Worm (Caenorhabditis elegans) whole organism, young adult: ENCODE data around the gene B0280.9.

Source experiments
- B0019.2 ChIP-seq: fragments of 200-800 bp; sonication (Bioruptor generic); conservative IDR thresholded peaks from 2 replicates; pipeline ENCODE4 v1.3.6; 2022; ENCODE audit warnings: missing genetic modification reagents, missing genetic modification characterization, missing compliant biosample characterization
- B0035.1 ChIP-seq: sonication (generic microtip); optimal IDR thresholded peaks from 2 replicates; lab custom pipeline; 2016; ENCODE audit warnings: missing genetic modification characterization, mild to moderate bottlenecking, missing compliant biosample characterization, missing genotype, missing genetic modification reagents
- B0261.1 ChIP-seq: sonication (generic microtip); optimal IDR thresholded peaks from 2 replicates; lab custom pipeline; 2016; ENCODE audit warnings: mild to moderate bottlenecking, missing genetic modification characterization, moderate library complexity, missing compliant biosample characterization
- B0336.3 ChIP-seq: fragments of 200-800 bp; sonication (Bioruptor generic); IDR thresholded peaks from 2 replicates; pipeline ENCODE4 v1.3.6; 2022; ENCODE audit warnings: missing genetic modification characterization, missing compliant biosample characterization
- D2030.7 ChIP-seq: fragments of 200-800 bp; sonication (Bioruptor generic); IDR thresholded peaks from 2 replicates; pipeline ENCODE4 v1.3.6; 2022; ENCODE audit warnings: missing genetic modification reagents, missing genetic modification characterization, missing compliant biosample characterization
- F23B12.7 ChIP-seq: sonication (generic microtip); optimal IDR thresholded peaks from 2 replicates; lab custom pipeline; 2017; ENCODE audit warnings: missing genetic modification characterization, mild to moderate bottlenecking, missing compliant biosample characterization, antibody characterized with exemption, moderate library complexity; ENCODE audit not compliant: insufficient read depth
- F33H1.4 ChIP-seq: fragments of 200-800 bp; sonication (Bioruptor generic); IDR thresholded peaks from 2 replicates; pipeline ENCODE4 v1.3.6; 2022; ENCODE audit warnings: missing genetic modification reagents, missing genetic modification characterization, missing compliant biosample characterization
- F39B2.1 ChIP-seq: fragments of 200-800 bp; sonication (Bioruptor generic); IDR thresholded peaks from 2 replicates; pipeline ENCODE4 v1.3.6; 2022; ENCODE audit warnings: missing genetic modification reagents, missing genetic modification characterization, missing compliant biosample characterization
- F52B5.7 ChIP-seq: sonication (generic microtip); optimal IDR thresholded peaks from 2 replicates; lab custom pipeline; 2016; ENCODE audit warnings: mild to moderate bottlenecking, missing genetic modification characterization, missing compliant biosample characterization
- F57A8.1 ChIP-seq: fragments of 200-800 bp; sonication (Bioruptor generic); optimal IDR thresholded peaks from 2 replicates; lab custom pipeline; 2018; ENCODE audit warnings: mild to moderate bottlenecking, missing genetic modification characterization, moderate library complexity, missing compliant biosample characterization
- K11D2.4 ChIP-seq: fragments of 200-800 bp; sonication (Bioruptor generic); IDR thresholded peaks from 2 replicates; pipeline ENCODE4 v1.3.6; 2022; ENCODE audit warnings: missing genetic modification reagents, missing genetic modification characterization, missing compliant biosample characterization
- K12H6.12 ChIP-seq: fragments of 200-800 bp; sonication (Bioruptor generic); optimal IDR thresholded peaks from 2 replicates; lab custom pipeline; 2018; ENCODE audit warnings: mild to moderate bottlenecking, missing genetic modification characterization, missing compliant biosample characterization
- Y56A3A.18 ChIP-seq: fragments of 200-800 bp; sonication (Bioruptor generic); IDR thresholded peaks from 2 replicates; pipeline ENCODE4 v1.3.6; 2022; ENCODE audit warnings: missing genetic modification reagents, missing genetic modification characterization, missing compliant biosample characterization
- Y95B8A.8 ChIP-seq: fragments of 200-800 bp; sonication (Bioruptor generic); IDR thresholded peaks from 2 replicates; pipeline ENCODE4 v1.3.6; 2022; ENCODE audit warnings: missing genetic modification reagents, missing genetic modification characterization, missing compliant biosample characterization
- aptf-3 ChIP-seq: fragments of 200-800 bp; sonication (Bioruptor generic); IDR thresholded peaks from 2 replicates; pipeline ENCODE4 v1.3.6; 2022; ENCODE audit warnings: missing genetic modification characterization, missing compliant biosample characterization
- attf-5 ChIP-seq: fragments of 200-800 bp; sonication (Bioruptor generic); optimal IDR thresholded peaks from 2 replicates; lab custom pipeline; 2018; ENCODE audit warnings: mild to moderate bottlenecking, missing genetic modification characterization, missing compliant biosample characterization
- attf-6 ChIP-seq: fragments of 200-800 bp; sonication (Bioruptor generic); IDR thresholded peaks from 2 replicates; pipeline ENCODE4 v1.3.6; 2022; ENCODE audit warnings: missing genetic modification reagents, missing genetic modification characterization, missing compliant biosample characterization
- bed-2 ChIP-seq: fragments of 200-800 bp; sonication (Bioruptor generic); IDR thresholded peaks from 2 replicates; pipeline ENCODE4 v1.3.6; 2022; ENCODE audit warnings: missing genetic modification reagents, missing genetic modification characterization, missing compliant biosample characterization
- ccch-3 ChIP-seq: fragments of 200-800 bp; sonication (Bioruptor generic); optimal IDR thresholded peaks from 2 replicates; lab custom pipeline; 2018; ENCODE audit warnings: mild to moderate bottlenecking, missing genetic modification characterization, missing compliant biosample characterization
- cebp-1 ChIP-seq, 2 experiments: fragments of 200-800 bp in 1 of 2; sonication (Bioruptor generic) in 1 of 2; sonication (generic microtip) in 1 of 2; IDR thresholded peaks in 1 of 2; optimal IDR thresholded peaks in 1 of 2; 2 replicates each; pipeline versions ENCODE4 v1.3.6 to Lab custom; 2017 to 2022; ENCODE audit warnings: missing compliant biosample characterization in 2 of 2, missing genetic modification characterization in 2 of 2, mild to moderate bottlenecking in 1 of 2, missing genetic modification reagents in 1 of 2, moderate library complexity in 1 of 2
- ceh-100 ChIP-seq: fragments of 200-800 bp; sonication (Bioruptor generic); IDR thresholded peaks from 2 replicates; pipeline ENCODE4 v1.3.6; 2022; ENCODE audit warnings: missing genetic modification reagents, missing genetic modification characterization, missing compliant biosample characterization
- ceh-58 ChIP-seq: fragments of 200-800 bp; sonication (Bioruptor generic); IDR thresholded peaks from 2 replicates; pipeline ENCODE4 v1.3.6; 2022; ENCODE audit warnings: missing genetic modification characterization, missing compliant biosample characterization
- die-1 ChIP-seq: sonication (generic microtip); optimal IDR thresholded peaks from 2 replicates; lab custom pipeline; 2016; ENCODE audit warnings: missing genotype, mild to moderate bottlenecking, missing genetic modification characterization, missing compliant biosample characterization
- dpff-1 ChIP-seq: sonication (generic microtip); optimal IDR thresholded peaks from 2 replicates; lab custom pipeline; 2017; ENCODE audit warnings: mild to moderate bottlenecking, missing genetic modification characterization, missing compliant biosample characterization
- efl-1 ChIP-seq: fragments of 150-350 bp; optimal IDR thresholded peaks from 2 replicates; lab custom pipeline; 2014; ENCODE audit warnings: missing biosample characterization, missing genetic modification reagents, missing genetic modification characterization
- egl-44 ChIP-seq: fragments of 200-800 bp; sonication (Bioruptor generic); IDR thresholded peaks from 2 replicates; pipeline ENCODE4 v1.3.6; 2022; ENCODE audit warnings: missing genetic modification reagents, missing genetic modification characterization, missing compliant biosample characterization
- fkh-3 ChIP-seq: sonication (generic microtip); optimal IDR thresholded peaks from 2 replicates; lab custom pipeline; 2016; ENCODE audit warnings: mild to moderate bottlenecking, missing genetic modification characterization, missing compliant biosample characterization
- hlh-26 ChIP-seq: fragments of 200-800 bp; sonication (Bioruptor generic); conservative IDR thresholded peaks from 2 replicates; pipeline ENCODE4 v1.3.6; 2022; ENCODE audit warnings: missing genetic modification reagents, missing genetic modification characterization, missing compliant biosample characterization
- hmg-20 ChIP-seq: fragments of 200-800 bp; sonication (Bioruptor generic); IDR thresholded peaks from 2 replicates; pipeline ENCODE4 v1.3.6; 2022; ENCODE audit warnings: missing genetic modification reagents, missing genetic modification characterization, missing compliant biosample characterization
- hsf-1 ChIP-seq: fragments of 200-800 bp; sonication (Bioruptor generic); IDR thresholded peaks from 2 replicates; pipeline ENCODE4 v1.3.6; 2022; ENCODE audit warnings: missing genetic modification reagents, missing genetic modification characterization, missing compliant biosample characterization
- lag-1 ChIP-seq: fragments of 200-800 bp; sonication (Bioruptor generic); IDR thresholded peaks from 2 replicates; pipeline ENCODE4 v1.3.6; 2022; ENCODE audit warnings: missing genetic modification reagents, missing genetic modification characterization, missing compliant biosample characterization
- lin-35 ChIP-seq, 3 experiments: fragments of 150-350 bp in 2 of 3; sonication (generic microtip) in 1 of 3; optimal IDR thresholded peaks; 2 replicates each; lab custom pipeline; 2014 to 2018; ENCODE audit warnings: missing biosample characterization in 3 of 3, missing genetic modification characterization in 3 of 3, missing genetic modification reagents in 3 of 3
- lin-40 ChIP-seq: sonication (generic microtip); optimal IDR thresholded peaks from 2 replicates; lab custom pipeline; 2016; ENCODE audit warnings: missing genetic modification characterization, mild to moderate bottlenecking, missing compliant biosample characterization, missing genotype, missing genetic modification reagents
- lsy-27 ChIP-seq: sonication (generic microtip); optimal IDR thresholded peaks from 2 replicates; lab custom pipeline; 2017; ENCODE audit warnings: missing genetic modification characterization, mild to moderate bottlenecking, missing compliant biosample characterization, antibody characterized with exemption, missing genotype, borderline replicate concordance; ENCODE audit not compliant: insufficient read depth
- madf-10 ChIP-seq: sonication (generic microtip); optimal IDR thresholded peaks from 2 replicates; lab custom pipeline; 2016; ENCODE audit warnings: mild to moderate bottlenecking, missing genetic modification characterization, missing compliant biosample characterization
- mxl-1 ChIP-seq: sonication (generic microtip); optimal IDR thresholded peaks from 2 replicates; lab custom pipeline; 2016; ENCODE audit warnings: missing genetic modification characterization, missing compliant biosample characterization
- nfyb-1 ChIP-seq: fragments of 200-800 bp; sonication (Bioruptor generic); IDR thresholded peaks from 2 replicates; pipeline ENCODE4 v1.3.6; 2022; ENCODE audit warnings: missing genetic modification reagents, missing genetic modification characterization, missing compliant biosample characterization
- nhr-179 ChIP-seq: sonication (generic microtip); optimal IDR thresholded peaks from 2 replicates; lab custom pipeline; 2016; ENCODE audit warnings: mild to moderate bottlenecking, missing genetic modification characterization, missing compliant biosample characterization
- nhr-27 ChIP-seq: fragments of 200-800 bp; sonication (Bioruptor generic); optimal IDR thresholded peaks from 2 replicates; lab custom pipeline; 2018; ENCODE audit warnings: mild to moderate bottlenecking, missing genetic modification characterization, moderate library complexity, missing compliant biosample characterization
- pha-4 ChIP-seq: fragments of 150-350 bp; sonication (generic microtip); optimal IDR thresholded peaks from 2 replicates; lab custom pipeline; 2014; ENCODE audit warnings: missing biosample characterization, missing genetic modification reagents, missing genetic modification characterization
- rcor-1 ChIP-seq: fragments of 200-800 bp; sonication (Bioruptor generic); IDR thresholded peaks from 2 replicates; pipeline ENCODE4 v1.3.6; 2022; ENCODE audit warnings: missing genetic modification reagents, missing genetic modification characterization, missing compliant biosample characterization
- sdz-38 ChIP-seq: sonication (generic microtip); optimal IDR thresholded peaks from 2 replicates; lab custom pipeline; 2016; ENCODE audit warnings: missing genotype, missing genetic modification characterization, missing compliant biosample characterization
- snpc-3.4 ChIP-seq: sonication (generic microtip); optimal IDR thresholded peaks from 2 replicates; lab custom pipeline; 2017; ENCODE audit warnings: missing genetic modification characterization, mild to moderate bottlenecking, missing compliant biosample characterization, antibody characterized with exemption, moderate library complexity, missing genotype, missing genetic modification reagents
- tbp1 ChIP-seq: fragments of 200-800 bp; sonication (Bioruptor generic); optimal IDR thresholded peaks from 2 replicates; lab custom pipeline; 2018; ENCODE audit warnings: mild to moderate bottlenecking, missing genetic modification characterization, missing compliant biosample characterization
- ztf-22 ChIP-seq: fragments of 200-800 bp; sonication (Bioruptor generic); optimal IDR thresholded peaks from 2 replicates; lab custom pipeline; 2018; ENCODE audit warnings: mild to moderate bottlenecking, missing genetic modification characterization, moderate library complexity, missing compliant biosample characterization

B0280.9 gene

DNA sequence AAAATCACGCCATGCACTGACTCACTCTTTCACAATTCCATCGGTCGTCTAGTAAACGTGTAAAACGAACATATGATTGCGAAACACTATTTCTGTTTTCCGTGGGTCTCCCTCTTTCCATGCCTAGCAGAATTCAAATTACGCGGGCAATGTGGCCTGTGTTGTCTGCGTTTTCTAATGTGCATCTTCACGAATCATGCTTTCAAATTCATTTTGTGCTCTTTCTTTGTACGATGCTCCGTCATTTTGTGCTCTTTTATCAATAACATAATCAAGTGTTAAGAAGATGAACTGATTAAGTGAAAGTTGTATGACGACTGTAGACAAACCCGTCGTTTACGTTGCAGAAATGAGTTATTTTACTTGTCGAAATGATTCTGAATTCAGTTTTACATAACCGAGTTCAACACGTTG is 43.1 kb upstream of the B0280.9 start (continued):
- TF ChIP-seq snpc-3.4 (tag; lab: Kevin White, UChicago) (no peak), tbp1 (GFP tag; lab: Kevin White, UChicago) (no peak), hsf-1 (GFP tag; lab: Robert Waterston, UW) (no peak), Y56A3A.18 (no peak), nhr-179 (tag; lab: Kevin White, UChicago) (no peak), ceh-58 (GFP tag; lab: Robert Waterston, UW) (no peak), ceh-100 (GFP tag; lab: Robert Waterston, UW) (no peak), lsy-27 (tag; lab: Kevin White, UChicago) (no peak), madf-10 (no peak), F52B5.7 (no peak), lin-35 (GFP tag; optimal IDR thresholded peaks at IDR 0.05; lab: Kevin White, UChicago) (peak in 1 of 3 experiments; percentile 54), F57A8.1 (GFP tag; lab: Kevin White, UChicago) (no peak), rcor-1 (no peak), F39B2.1 (GFP tag; lab: Robert Waterston, UW) (no peak), sdz-38 (tag; lab: Kevin White, UChicago) (no peak), mxl-1 (tag; lab: Kevin White, UChicago) (no peak), cebp-1 (GFP tag; IDR thresholded peaks at IDR 0.05; lab: Robert Waterston, UW) (peak; percentile 97), cebp-1 (tag; optimal IDR thresholded peaks at IDR 0.05; lab: Kevin White, UChicago) (peak; percentile 99), B0261.1 (no peak), attf-6 (no peak), B0336.3 (GFP tag; lab: Robert Waterston, UW) (0 out of 2 replicates have a peak, but pooled peaks have one; percentile 20), F33H1.4 (GFP tag; lab: Robert Waterston, UW) (no peak), bed-2 (no peak), lin-40 (tag; lab: Kevin White, UChicago) (peak; percentile 15), nfyb-1 (GFP tag; lab: Robert Waterston, UW) (0 out of 2 replicates have a peak, but pooled peaks have one; percentile 55), die-1 (tag; lab: Kevin White, UChicago) (no peak), Y95B8A.8 (GFP tag; lab: Robert Waterston, UW) (no peak), pha-4 (tag; lab: Kevin White, UChicago) (peak; percentile 73), lag-1 (GFP tag; lab: Robert Waterston, UW) (no peak), attf-5 (peak; percentile 92), aptf-3 (no peak), ccch-3 (GFP tag; lab: Kevin White, UChicago) (no peak), nhr-27 (tag; lab: Kevin White, UChicago) (no peak), efl-1 (GFP tag; lab: Kevin White, UChicago) (peak; percentile 1), B0035.1 (tag; lab: Kevin White, UChicago) (no peak), F23B12.7 (tag; lab: Kevin White, UChicago) (peak; percentile 28), D2030.7 (no peak), K11D2.4 (no peak), dpff-1 (tag; lab: Kevin White, UChicago) (no peak), hmg-20 (no peak), K12H6.12 (peak; percentile 27), ztf-22 (GFP tag; lab: Kevin White, UChicago) (peak; percentile 28), B0019.2 (GFP tag; lab: Robert Waterston, UW) (no peak), hlh-26 (GFP tag; lab: Robert Waterston, UW) (no peak), egl-44 (GFP tag; lab: Robert Waterston, UW) (no peak), fkh-3 (tag; lab: Kevin White, UChicago) (no peak)
